Worm (Caenorhabditis elegans) whole organism, L1 larva: Measurements from ENCODE around the gene srw-62.

ENCODE experiments used
- ama-1 ChIP-seq: fragments of 150-350 bp; optimal IDR thresholded peaks from 2 replicates; lab custom pipeline; 2014
- ceh-82 ChIP-seq, 3 experiments: fragments of 150-350 bp in 1 of 3; sonication (generic microtip) in 2 of 3; optimal IDR thresholded peaks; 2 replicates each; lab custom pipeline; 2014 to 2017; ENCODE audit warnings: missing biosample characterization in 3 of 3, missing genetic modification characterization in 3 of 3
- fkh-8 ChIP-seq: sonication (generic microtip); optimal IDR thresholded peaks from 2 replicates; lab custom pipeline; 2016; ENCODE audit warnings: mild to moderate bottlenecking, missing genetic modification characterization, missing compliant biosample characterization
- lsy-2 ChIP-seq, 2 experiments: fragments of 150-350 bp; optimal IDR thresholded peaks; 2 replicates each; lab custom pipeline; 2014; ENCODE audit warnings: missing biosample characterization in 2 of 2, missing genetic modification characterization in 2 of 2
- nhr-11 ChIP-seq: fragments of 150-350 bp; optimal IDR thresholded peaks from 2 replicates; lab custom pipeline; 2014; ENCODE audit warnings: missing biosample characterization, missing genetic modification characterization

- TF ChIP-seq lsy-2 (tag; optimal IDR thresholded peaks at IDR 0.05; lab: Kevin White, UChicago) = no peak
- no peak for TF ChIP-seq nhr-11 (tag; lab: Kevin White, UChicago)
- TF ChIP-seq fkh-8 (tag; lab: Kevin White, UChicago) = no peak
- no peak for TF ChIP-seq ama-1 (lab: Kevin White, UChicago)
- TF ChIP-seq ceh-82 (tag; optimal IDR thresholded peaks at IDR 0.05; lab: Kevin White, UChicago) = no peak
Measured at ce11 chrII:7851480-7851879, 26.3 kb downstream of the srw-62 start.
